Worm (Caenorhabditis elegans) whole organism, L2 larva: ENCODE data around the gene C36B7.1.

Experiments used
- ceh-82 ChIP-seq: fragments of 150-350 bp; optimal IDR thresholded peaks from 2 replicates; lab custom pipeline; 2014; ENCODE audit warnings: missing biosample characterization, missing genetic modification characterization
- nhr-25 ChIP-seq: fragments of 150-350 bp; sonication (generic microtip); optimal IDR thresholded peaks from 3 replicates; lab custom pipeline; 2014; ENCODE audit warnings: missing biosample characterization, missing genetic modification characterization
- nhr-6 ChIP-seq: fragments of 150-350 bp; optimal IDR thresholded peaks from 2 replicates; lab custom pipeline; 2014; ENCODE audit warnings: missing biosample characterization, missing genetic modification characterization
- zag-1 ChIP-seq: fragments of 150-350 bp; optimal IDR thresholded peaks from 2 replicates; lab custom pipeline; 2014; ENCODE audit warnings: missing biosample characterization, missing genetic modification characterization

ce11 chrX:7131206-7131605, 18.5 kb downstream of the C36B7.1 start:
- TF ChIP-seq nhr-6 (tag; lab: Kevin White, UChicago) (no peak), nhr-25 (tag; lab: Kevin White, UChicago) (no peak), zag-1 (no peak), ceh-82 (no peak)
